Worm (Caenorhabditis elegans): ENCODE measurements around the gene ZK652.8.

- no peak for TF ChIP-seq ztf-11 (tag; optimal IDR thresholded peaks at IDR 0.05)
- no peak for TF ChIP-seq lsy-2 (tag; optimal IDR thresholded peaks at IDR 0.05)
- peak; percentile 15 for TF ChIP-seq aha-1 (tag)
- TF ChIP-seq unc-130 (GFP tag; optimal IDR thresholded peaks at IDR 0.05) = no peak
- no peak for TF ChIP-seq nhr-10 (tag; optimal IDR thresholded peaks at IDR 0.05)
- TF ChIP-seq dve-1 (tag; optimal IDR thresholded peaks at IDR 0.05; ENCODE audit: insufficient read depth) = no peak
- TF ChIP-seq snpc-4 (tag; optimal IDR thresholded peaks at IDR 0.05) = no peak
- TF ChIP-seq nhr-28 (tag; optimal IDR thresholded peaks at IDR 0.05) = no peak
- TF ChIP-seq hlh-30 (tag; optimal IDR thresholded peaks at IDR 0.05; ENCODE audit: insufficient read depth) = no peak
- no peak for TF ChIP-seq unc-39 (tag; optimal IDR thresholded peaks at IDR 0.05)
- no peak for TF ChIP-seq fos-1 (tag; optimal IDR thresholded peaks at IDR 0.05)
- TF ChIP-seq zag-1 (tag; optimal IDR thresholded peaks at IDR 0.05) = no peak
Observed at ce11 chrIII:7824041-7824440, 19.4 kb downstream of the ZK652.8 start.
